Fruit fly (Drosophila melanogaster): ENCODE results near the gene CG14664.

DNA sequence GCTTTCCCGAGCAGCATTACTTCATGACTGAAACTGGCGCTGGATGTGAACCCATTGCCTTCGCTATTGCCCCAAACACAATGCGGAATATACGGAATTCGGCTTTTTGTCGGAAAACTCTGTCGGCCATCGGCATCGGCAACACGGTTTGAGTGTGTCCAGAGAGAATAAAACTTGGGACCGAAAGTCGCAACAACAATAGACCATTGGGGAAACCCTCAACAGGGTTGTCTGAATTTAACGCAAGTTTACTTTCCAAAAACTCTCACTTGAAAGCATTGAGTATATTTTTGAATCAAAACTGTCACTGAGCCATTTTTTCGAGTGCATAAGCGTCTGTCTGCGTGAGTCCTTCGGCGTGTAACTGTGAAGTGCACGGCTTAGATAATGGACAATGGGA is 25.6 kb upstream of the CG14664 start:
- TF ChIP-seq insv (optimal IDR thresholded peaks at IDR 0.05) = no peak
- no peak for TF ChIP-seq Myc (optimal IDR thresholded peaks at IDR 0.05)
- TF ChIP-seq psq (optimal IDR thresholded peaks at IDR 0.05) = no peak
- no peak for TF ChIP-seq ttk (optimal IDR thresholded peaks at IDR 0.05)
- TF ChIP-seq Sin3A (optimal IDR thresholded peaks at IDR 0.05) = no peak
- no peak for TF ChIP-seq h (optimal IDR thresholded peaks at IDR 0.05)
